Fruit fly (Drosophila melanogaster) whole organism, wandering third instar larva: ENCODE measurements around the gene trio.

Experiments
- Abd-B ChIP-seq: fragments of >200 bp; optimal IDR thresholded peaks from 2 replicates; lab custom pipeline; 2017; ENCODE audit warnings: missing biosample characterization, missing genetic modification characterization
- CG32264 ChIP-seq: fragments of 200-800 bp; sonication (Bioruptor generic); optimal IDR thresholded peaks from 2 replicates; lab custom pipeline; 2016; ENCODE audit warnings: missing biosample characterization, missing genetic modification characterization
- CrebA ChIP-seq: fragments of 200-800 bp; sonication (Bioruptor generic); optimal IDR thresholded peaks from 2 replicates; lab custom pipeline; 2016; ENCODE audit warnings: missing biosample characterization, mild to moderate bottlenecking, missing genetic modification characterization, borderline replicate concordance
- Dfd ChIP-seq: fragments of >200 bp; optimal IDR thresholded peaks from 2 replicates; lab custom pipeline; 2017; ENCODE audit warnings: missing biosample characterization, missing genetic modification characterization
- Dif ChIP-seq: fragments of 200-275, 200-300 bp; sonication (Bioruptor generic); optimal IDR thresholded peaks from 2 replicates; lab custom pipeline; 2018; ENCODE audit warnings: missing biosample characterization, missing genetic modification characterization; ENCODE audit not compliant: partially characterized antibody
- GATAd ChIP-seq: sonication (Bioruptor generic); optimal IDR thresholded peaks from 2 replicates; lab custom pipeline; 2016; ENCODE audit warnings: missing biosample characterization, missing genetic modification characterization
- HLH106 ChIP-seq: fragments of 200-800 bp; optimal IDR thresholded peaks from 3 replicates; lab custom pipeline; 2019; ENCODE audit warnings: missing biosample characterization, mild to moderate bottlenecking, missing genetic modification characterization, moderate library complexity
- Hnf4 ChIP-seq: fragments of 200-800 bp; sonication (Bioruptor generic); optimal IDR thresholded peaks from 2 replicates; lab custom pipeline; 2016; ENCODE audit warnings: missing biosample characterization, mild to moderate bottlenecking, missing genetic modification characterization
- Hr83 ChIP-seq: fragments of 200-300 bp; sonication (Bioruptor generic); optimal IDR thresholded peaks from 2 replicates; lab custom pipeline; 2016; ENCODE audit warnings: missing biosample characterization, mild to moderate bottlenecking, missing genetic modification characterization, moderate library complexity; ENCODE audit not compliant: poor library complexity, severe bottlenecking
- Mio ChIP-seq: sonication (Bioruptor generic); optimal IDR thresholded peaks from 2 replicates; lab custom pipeline; 2016; ENCODE audit warnings: missing biosample characterization, missing genetic modification characterization
- N ChIP-seq: fragments of >200 bp; optimal IDR thresholded peaks from 2 replicates; lab custom pipeline; 2018; ENCODE audit warnings: missing biosample characterization, missing external identifiers, missing genetic modification characterization
- OdsH ChIP-seq: fragments of 200-800 bp; sonication (Bioruptor generic); optimal IDR thresholded peaks from 2 replicates; lab custom pipeline; 2016; ENCODE audit warnings: missing biosample characterization, mild to moderate bottlenecking, missing genetic modification characterization
- Rel ChIP-seq, 2 experiments: fragments of 200-800 bp; sonication (Bioruptor generic) in 1 of 2; optimal IDR thresholded peaks; 2 replicates in 1 of 2; 3 replicates in 1 of 2; lab custom pipeline; 2016 to 2019; ENCODE audit warnings: mild to moderate bottlenecking in 2 of 2, missing biosample characterization in 2 of 2, missing genetic modification characterization in 2 of 2, moderate library complexity in 1 of 2
- Sp1 ChIP-seq: fragments of 200-800 bp; sonication (Bioruptor generic); optimal IDR thresholded peaks from 3 replicates; lab custom pipeline; 2019; ENCODE audit warnings: missing biosample characterization, mild to moderate bottlenecking, missing genetic modification characterization, moderate library complexity
- Vsx2 ChIP-seq: fragments of 200-300, 225-300 bp; sonication (Bioruptor generic); optimal IDR thresholded peaks from 2 replicates; lab custom pipeline; 2018; ENCODE audit warnings: missing biosample characterization, missing genetic modification characterization; ENCODE audit not compliant: partially characterized antibody
- br ChIP-seq: fragments of 200-800 bp; sonication (Bioruptor generic); optimal IDR thresholded peaks from 2 replicates; lab custom pipeline; 2016; ENCODE audit warnings: missing biosample characterization, missing genetic modification characterization
- dl ChIP-seq, 2 experiments: fragments of 175-275, 200-275 bp in 1 of 2; fragments of 200-275 bp in 1 of 2; sonication (Bioruptor generic); optimal IDR thresholded peaks; lab custom pipeline; 2018; ENCODE audit warnings: mild to moderate bottlenecking in 2 of 2, missing biosample characterization in 2 of 2, missing genetic modification characterization in 2 of 2, moderate library complexity in 2 of 2; ENCODE audit not compliant: partially characterized antibody in 2 of 2, insufficient read depth in 1 of 2
- dsf ChIP-seq: sonication (Bioruptor generic); optimal IDR thresholded peaks from 2 replicates; lab custom pipeline; 2016; ENCODE audit warnings: missing biosample characterization, missing genetic modification characterization, borderline replicate concordance
- foxo ChIP-seq, 2 experiments: fragments of 200-800 bp; sonication (Bioruptor generic); optimal IDR thresholded peaks; 2 replicates in 1 of 2; 3 replicates in 1 of 2; lab custom pipeline; 2016 to 2017; ENCODE audit warnings: missing biosample characterization in 2 of 2, missing genetic modification characterization in 2 of 2
- fru ChIP-seq: fragments of 200-800 bp; sonication (Bioruptor generic); optimal IDR thresholded peaks from 3 replicates; lab custom pipeline; 2016; ENCODE audit warnings: missing biosample characterization, mild to moderate bottlenecking, missing genetic modification characterization
- h ChIP-seq: fragments of 200-800 bp; sonication (Bioruptor generic); optimal IDR thresholded peaks from 3 replicates; lab custom pipeline; 2016; ENCODE audit warnings: missing biosample characterization, mild to moderate bottlenecking, missing genetic modification characterization
- psq ChIP-seq: fragments of 200-800 bp; sonication (Bioruptor generic); optimal IDR thresholded peaks from 3 replicates; lab custom pipeline; 2017; ENCODE audit warnings: missing biosample characterization, mild to moderate bottlenecking, missing genetic modification characterization, moderate library complexity
- rgr ChIP-seq: fragments of 200-800 bp; sonication (Bioruptor generic); optimal IDR thresholded peaks from 3 replicates; lab custom pipeline; 2016; ENCODE audit warnings: missing biosample characterization, mild to moderate bottlenecking, missing genetic modification characterization
- sage ChIP-seq: fragments of 200-800 bp; sonication (Bioruptor generic); optimal IDR thresholded peaks from 2 replicates; lab custom pipeline; 2016; ENCODE audit warnings: missing biosample characterization, mild to moderate bottlenecking, missing genetic modification characterization
- sv ChIP-seq: fragments of 200-800 bp; sonication (Bioruptor generic); optimal IDR thresholded peaks from 3 replicates; lab custom pipeline; 2016; ENCODE audit warnings: missing biosample characterization, missing genetic modification characterization
- woc ChIP-seq: sonication (Bioruptor generic); optimal IDR thresholded peaks from 2 replicates; lab custom pipeline; 2016; ENCODE audit warnings: missing biosample characterization, mild to moderate bottlenecking, missing genetic modification characterization

trio gene

dm6 chr3L:959869-960378, 74.8 kb downstream of the trio start:
- TF ChIP-seq Dif (GFP tag; lab: Kevin White, UChicago) (peak; percentile 9), Hnf4 (no peak), Hr83 (GFP tag; lab: Kevin White, UChicago) (no peak)

DNA sequence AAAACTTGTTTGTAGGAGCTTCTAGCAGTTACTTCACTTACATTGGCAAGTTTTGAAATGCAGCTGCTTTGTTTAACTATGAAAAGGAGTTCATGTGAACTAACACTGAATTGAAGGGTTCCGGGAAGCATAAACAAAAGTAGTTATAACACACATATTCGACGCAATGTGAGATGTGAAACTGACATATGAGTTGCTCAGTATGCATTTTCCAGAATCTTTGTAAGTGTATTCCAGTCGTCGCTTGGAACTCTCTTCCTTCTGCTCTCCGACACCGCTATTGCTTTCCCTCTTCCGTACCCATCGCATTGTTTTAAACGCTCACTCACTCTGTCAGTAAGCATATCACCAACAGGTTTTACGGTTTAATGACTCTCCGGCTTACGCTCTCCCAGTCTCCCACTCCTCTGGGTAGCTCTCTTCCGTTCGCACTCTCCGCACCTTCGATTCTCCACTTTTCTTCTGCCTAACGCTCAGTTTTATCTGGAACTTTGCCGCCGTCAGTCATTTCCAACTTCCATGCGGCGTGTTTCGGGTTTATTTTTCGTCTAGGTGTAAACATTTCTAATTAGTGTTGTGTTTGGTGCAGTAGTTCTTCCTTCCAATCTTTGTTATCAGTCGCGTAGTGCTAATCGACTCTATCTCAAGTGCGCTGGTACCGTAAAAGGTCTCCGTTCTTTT, 75.3 kb downstream of the trio start:
- peak; percentile 50 for TF ChIP-seq Vsx2 (GFP tag; lab: Kevin White, UChicago)
- peak; percentile 88 for TF ChIP-seq Dif (GFP tag; lab: Kevin White, UChicago)
- peak; percentile 6 for TF ChIP-seq h (GFP tag; lab: Kevin White, UChicago)
- peak; percentile 49 to 73 for TF ChIP-seq dl (GFP tag; optimal IDR thresholded peaks at IDR 0.05; lab: Kevin White, UChicago; ENCODE audit: insufficient read depth in 1 of 2, partially characterized antibody in 2 of 2)
- TF ChIP-seq sv, result no peak
- no peak for TF ChIP-seq Mio
- TF ChIP-seq foxo (GFP tag; optimal IDR thresholded peaks at IDR 0.05; lab: Kevin White, UChicago), result peak in 1 of 2 experiments; percentile 11
- TF ChIP-seq woc (GFP tag; lab: Kevin White, UChicago), result peak; percentile 47
- TF ChIP-seq dsf (GFP tag; lab: Kevin White, UChicago), result no peak
- peak; percentile 7 for TF ChIP-seq rgr (GFP tag; lab: Kevin White, UChicago)
- TF ChIP-seq psq, result no peak
- peak; percentile 18 for TF ChIP-seq fru
- no peak for TF ChIP-seq Rel (GFP tag; optimal IDR thresholded peaks at IDR 0.05; lab: Kevin White, UChicago)
- no peak for TF ChIP-seq Rel (tag; optimal IDR thresholded peaks at IDR 0.05; lab: Kevin White, UChicago)
- no peak for TF ChIP-seq Dfd (GFP tag; lab: Kevin White, UChicago)
- TF ChIP-seq Hr83 (GFP tag; lab: Kevin White, UChicago), result no peak

- TF ChIP-seq Rel (GFP tag; optimal IDR thresholded peaks at IDR 0.05; lab: Kevin White, UChicago), result no peak
- TF ChIP-seq Rel (tag; optimal IDR thresholded peaks at IDR 0.05; lab: Kevin White, UChicago), result peak; percentile 46
- no peak for TF ChIP-seq sage (GFP tag; lab: Kevin White, UChicago)
- TF ChIP-seq h (GFP tag; lab: Kevin White, UChicago), result peak; percentile 70
Observed at dm6 chr3L:958605-959004, 76.1 kb downstream of the trio start.

DNA sequence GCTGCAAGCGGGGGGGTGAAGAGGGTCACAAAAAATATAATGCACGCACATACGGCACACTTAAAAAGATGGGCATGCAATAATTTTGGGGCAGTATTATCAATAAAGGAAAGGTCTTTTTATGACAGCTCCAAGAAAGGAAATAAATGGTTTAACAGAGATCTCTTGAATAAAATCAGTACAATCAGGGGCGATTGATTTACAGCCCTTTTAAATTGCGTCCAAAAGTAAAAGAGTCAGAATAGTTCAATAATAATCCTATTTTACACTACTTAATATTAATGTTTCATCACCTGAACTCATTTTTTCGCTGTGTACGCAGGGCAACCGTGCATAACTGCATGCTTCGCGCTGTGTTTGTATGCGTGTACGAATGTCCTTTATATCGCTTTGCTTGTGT, 77.8 kb downstream of the trio start:
- TF ChIP-seq N (GFP tag; lab: Kevin White, UChicago), result no peak
- TF ChIP-seq woc (GFP tag; lab: Kevin White, UChicago), result no peak
- no peak for TF ChIP-seq HLH106 (tag; lab: Kevin White, UChicago)
- no peak for TF ChIP-seq foxo (GFP tag; optimal IDR thresholded peaks at IDR 0.05; lab: Kevin White, UChicago)
- TF ChIP-seq GATAd, result no peak
- no peak for TF ChIP-seq Abd-B (GFP tag; lab: Kevin White, UChicago)
- no peak for TF ChIP-seq sage (GFP tag; lab: Kevin White, UChicago)

DNA sequence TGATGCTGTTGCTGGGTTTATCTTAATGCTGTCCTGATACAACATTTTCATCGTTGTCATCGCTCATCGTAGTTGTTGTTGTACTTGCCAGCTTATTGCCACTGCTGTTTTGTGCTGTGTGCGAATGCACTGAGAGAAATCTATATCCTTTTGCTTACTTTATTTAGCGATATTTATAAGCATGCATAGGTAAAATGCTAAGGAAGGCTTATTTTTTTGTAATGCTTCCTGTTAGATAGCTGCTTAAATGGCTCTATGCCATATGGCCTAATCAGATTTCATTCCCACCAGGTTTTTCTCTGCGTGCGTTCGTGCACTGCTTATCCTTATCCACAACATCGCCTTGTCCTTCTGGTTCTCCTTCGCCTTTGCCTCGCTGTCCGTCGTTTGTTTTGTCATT, 82.5 kb downstream of the trio start:
- TF ChIP-seq OdsH (no peak), woc (GFP tag; lab: Kevin White, UChicago) (no peak), br (GFP tag; lab: Kevin White, UChicago) (no peak), CrebA (GFP tag; lab: Kevin White, UChicago) (no peak), Rel (GFP tag; optimal IDR thresholded peaks at IDR 0.05; lab: Kevin White, UChicago) (no peak), Rel (tag; optimal IDR thresholded peaks at IDR 0.05; lab: Kevin White, UChicago) (no peak), Sp1 (GFP tag; lab: Kevin White, UChicago) (no peak), CG32264 (GFP tag; lab: Kevin White, UChicago) (no peak), psq (no peak), sage (GFP tag; lab: Kevin White, UChicago) (no peak), rgr (GFP tag; lab: Kevin White, UChicago) (no peak)
